Fruit fly (Drosophila melanogaster) whole organism, embryonic: ENCODE measurements around the gene CG6168.

ENCODE experiments used
- Adf1 ChIP-seq: fragments of 200-800 bp; sonication (Bioruptor generic); IDR thresholded peaks from 2 replicates; pipeline ENCODE4 v1.3.6; 2022; ENCODE audit warnings: missing biosample characterization, missing genetic modification characterization
- CG10274 ChIP-seq: fragments of 200-800 bp; sonication (Bioruptor generic); optimal IDR thresholded peaks from 3 replicates; lab custom pipeline; 2017; ENCODE audit warnings: missing biosample characterization, mild to moderate bottlenecking, missing genetic modification characterization
- CG10366 ChIP-seq: fragments of 200-800 bp; sonication (Bioruptor generic); IDR thresholded peaks from 2 replicates; pipeline ENCODE4 v1.3.6; 2022; ENCODE audit warnings: missing biosample characterization, missing genetic modification characterization
- CG10431 ChIP-seq: fragments of 200-800 bp; sonication (Bioruptor generic); optimal IDR thresholded peaks from 3 replicates; lab custom pipeline; 2018; ENCODE audit warnings: missing biosample characterization, mild to moderate bottlenecking, missing genetic modification characterization
- CG10654 ChIP-seq: fragments of 200-800 bp; sonication (Bioruptor generic); optimal IDR thresholded peaks from 2 replicates; lab custom pipeline; 2016; ENCODE audit warnings: missing biosample characterization, missing genetic modification characterization
- CG12391 ChIP-seq: fragments of 200-800 bp; sonication (Bioruptor generic); optimal IDR thresholded peaks from 3 replicates; lab custom pipeline; 2018; ENCODE audit warnings: missing biosample characterization, mild to moderate bottlenecking, missing genetic modification characterization, moderate library complexity
- CG15011 ChIP-seq: fragments of 200-800 bp; sonication (Bioruptor generic); optimal IDR thresholded peaks from 3 replicates; lab custom pipeline; 2018; ENCODE audit warnings: missing biosample characterization, mild to moderate bottlenecking, missing genetic modification characterization
- CG17829 ChIP-seq: fragments of 200-800 bp; optimal IDR thresholded peaks from 2 replicates; lab custom pipeline; 2019; ENCODE audit warnings: missing biosample characterization, mild to moderate bottlenecking, missing genetic modification characterization, moderate library complexity
- CG18262 ChIP-seq: fragments of 200-800 bp; optimal IDR thresholded peaks from 3 replicates; lab custom pipeline; 2019; ENCODE audit warnings: missing biosample characterization, mild to moderate bottlenecking, missing genetic modification characterization, moderate library complexity
- CG18619 ChIP-seq: fragments of 200-800 bp; sonication (Bioruptor generic); optimal IDR thresholded peaks from 3 replicates; lab custom pipeline; 2017; ENCODE audit warnings: missing biosample characterization, mild to moderate bottlenecking, missing genetic modification characterization
- CG32772 ChIP-seq: fragments of 200-800 bp; sonication (Bioruptor generic); IDR thresholded peaks from 2 replicates; pipeline ENCODE4 v1.3.6; 2022; ENCODE audit warnings: missing biosample characterization, missing genetic modification characterization
- CG4360 ChIP-seq: fragments of 200-800 bp; sonication (Bioruptor generic); IDR thresholded peaks from 2 replicates; pipeline ENCODE4 v1.3.6; 2022; ENCODE audit warnings: missing biosample characterization, missing genetic modification characterization
- CG4707 ChIP-seq: fragments of 200-800 bp; sonication (Bioruptor generic); optimal IDR thresholded peaks from 2 replicates; lab custom pipeline; 2018; ENCODE audit warnings: missing biosample characterization, mild to moderate bottlenecking, missing genetic modification characterization, moderate library complexity
- CG6254 ChIP-seq: fragments of 200-800 bp; sonication (Bioruptor generic); optimal IDR thresholded peaks from 3 replicates; lab custom pipeline; 2017; ENCODE audit warnings: mild to moderate bottlenecking, missing biosample characterization, missing genetic modification reagents, missing genetic modification characterization
- CG6854 ChIP-seq: fragments of 200-800 bp; sonication (Bioruptor generic); optimal IDR thresholded peaks from 3 replicates; lab custom pipeline; 2017; ENCODE audit warnings: missing biosample characterization, mild to moderate bottlenecking, missing genetic modification characterization
- CG7372 ChIP-seq: fragments of 200-800 bp; sonication (Bioruptor generic); IDR thresholded peaks from 2 replicates; pipeline ENCODE4 v1.3.6; 2022; ENCODE audit warnings: missing biosample characterization, missing genetic modification characterization
- CG8281 ChIP-seq: fragments of 200-800 bp; sonication (Bioruptor generic); optimal IDR thresholded peaks from 2 replicates; lab custom pipeline; 2018; ENCODE audit warnings: missing biosample characterization, mild to moderate bottlenecking, missing genetic modification characterization, moderate library complexity
- Dfd ChIP-seq, 2 experiments: fragments of >200 bp; optimal IDR thresholded peaks; 2 replicates each; lab custom pipeline; 2017; ENCODE audit warnings: missing biosample characterization in 2 of 2, missing genetic modification characterization in 2 of 2
- Drgx ChIP-seq: fragments of 200-800 bp; sonication (Bioruptor generic); IDR thresholded peaks from 2 replicates; pipeline ENCODE4 v1.3.6; 2022; ENCODE audit warnings: missing biosample characterization, missing genetic modification characterization
- Fer2 ChIP-seq: fragments of 200-800 bp; sonication (Bioruptor generic); optimal IDR thresholded peaks from 2 replicates; lab custom pipeline; 2018; ENCODE audit warnings: missing biosample characterization, mild to moderate bottlenecking, missing genetic modification characterization, moderate library complexity
- HmgZ ChIP-seq: fragments of 200-800 bp; sonication (Bioruptor generic); optimal IDR thresholded peaks from 2 replicates; lab custom pipeline; 2018; ENCODE audit warnings: missing biosample characterization, mild to moderate bottlenecking, missing genetic modification characterization
- MBD-R2 ChIP-seq: fragments of 200-800 bp; sonication (Bioruptor generic); IDR thresholded peaks from 2 replicates; pipeline ENCODE4 v1.3.6; 2022; ENCODE audit warnings: missing biosample characterization, missing genetic modification characterization
- Med ChIP-seq: fragments of 200-800 bp; sonication (Bioruptor generic); peaks from one replicate; lab custom pipeline; 2016; ENCODE audit warnings: missing biosample characterization, missing genetic modification characterization, mild to moderate bottlenecking, inconsistent platforms, moderate library complexity
- ac ChIP-seq: fragments of 200-800 bp; sonication (Bioruptor generic); optimal IDR thresholded peaks from 3 replicates; lab custom pipeline; 2017; ENCODE audit warnings: missing biosample characterization, mild to moderate bottlenecking, missing genetic modification characterization
- bsh ChIP-seq, 2 experiments: fragments of 200-800 bp; sonication (Bioruptor generic); optimal IDR thresholded peaks; 2 replicates each; lab custom pipeline; 2017 to 2018; ENCODE audit warnings: mild to moderate bottlenecking in 2 of 2, missing biosample characterization in 2 of 2, missing genetic modification characterization in 2 of 2, moderate library complexity in 1 of 2
- cg ChIP-seq: fragments of 200-800 bp; sonication (Bioruptor generic); optimal IDR thresholded peaks from 3 replicates; lab custom pipeline; 2019; ENCODE audit warnings: missing biosample characterization, mild to moderate bottlenecking, missing genetic modification characterization, moderate library complexity
- chinmo ChIP-seq: fragments of 200-800 bp; sonication (Bioruptor generic); IDR thresholded peaks from 4 replicates; pipeline ENCODE4 v1.3.6; 2022; ENCODE audit warnings: missing biosample characterization, missing genetic modification characterization; ENCODE audit not compliant: partially characterized antibody
- corto ChIP-seq: fragments of 200-800 bp; sonication (Bioruptor generic); optimal IDR thresholded peaks from 2 replicates; lab custom pipeline; 2016; ENCODE audit warnings: missing biosample characterization, mild to moderate bottlenecking, missing genetic modification characterization, moderate library complexity
- crol ChIP-seq: fragments of 200-800 bp; sonication (Bioruptor generic); IDR thresholded peaks from 2 replicates; pipeline ENCODE4 v1.3.6; 2022; ENCODE audit warnings: missing biosample characterization, missing genetic modification characterization
- dysf ChIP-seq: fragments of 200-800 bp; sonication (Bioruptor generic); IDR thresholded peaks from 3 replicates; pipeline ENCODE4 v1.3.6; 2022; ENCODE audit warnings: missing biosample characterization, missing genetic modification characterization
- eve ChIP-seq, 2 experiments: fragments of >200 bp; optimal IDR thresholded peaks; 2 replicates each; lab custom pipeline; 2017; ENCODE audit warnings: missing biosample characterization in 2 of 2, missing genetic modification characterization in 2 of 2
- fd96Cb ChIP-seq: fragments of 200-800 bp; sonication (Bioruptor generic); optimal IDR thresholded peaks from 2 replicates; lab custom pipeline; 2018; ENCODE audit warnings: missing biosample characterization, mild to moderate bottlenecking, missing genetic modification characterization, moderate library complexity
- fru ChIP-seq: fragments of >200 bp; optimal IDR thresholded peaks from 2 replicates; lab custom pipeline; 2017
- grn ChIP-seq: fragments of 200-800 bp; sonication (Bioruptor generic); optimal IDR thresholded peaks from 3 replicates; lab custom pipeline; 2017; ENCODE audit warnings: missing biosample characterization, missing genetic modification characterization
- hkb ChIP-seq, 2 experiments: fragments of 200-800 bp in 1 of 2; fragments of >200 bp in 1 of 2; sonication (Bioruptor generic) in 1 of 2; IDR thresholded peaks in 1 of 2; optimal IDR thresholded peaks in 1 of 2; 2 replicates each; pipeline versions ENCODE4 v1.3.6 to Lab custom; 2017 to 2022; ENCODE audit warnings: missing biosample characterization in 1 of 2, missing genetic modification characterization in 1 of 2
- ind ChIP-seq: fragments of 200-800 bp; sonication (Bioruptor generic); optimal IDR thresholded peaks from 3 replicates; lab custom pipeline; 2016; ENCODE audit warnings: missing biosample characterization, missing genetic modification characterization
- kni ChIP-seq: fragments of 200-800 bp; sonication (Bioruptor generic); optimal IDR thresholded peaks from 3 replicates; lab custom pipeline; 2017; ENCODE audit warnings: mild to moderate bottlenecking, missing biosample characterization, missing genetic modification reagents, missing genetic modification characterization
- lbe ChIP-seq: fragments of 200-800 bp; sonication (Bioruptor generic); optimal IDR thresholded peaks from 2 replicates; lab custom pipeline; 2016; ENCODE audit warnings: missing biosample characterization, mild to moderate bottlenecking, missing genetic modification characterization
- mld ChIP-seq: fragments of 200-800 bp; sonication (Bioruptor generic); IDR thresholded peaks from 3 replicates; pipeline ENCODE4 v1.3.6; 2022; ENCODE audit warnings: missing biosample characterization, missing genetic modification characterization; ENCODE audit not compliant: partially characterized antibody
- nom ChIP-seq: fragments of 200-800 bp; sonication (Bioruptor generic); optimal IDR thresholded peaks from 2 replicates; lab custom pipeline; 2017; ENCODE audit warnings: missing biosample characterization, missing genetic modification characterization, mild to moderate bottlenecking, moderate library complexity, missing genetic modification reagents
- oc ChIP-seq: fragments of 200-800 bp; sonication (Bioruptor generic); optimal IDR thresholded peaks from 2 replicates; lab custom pipeline; 2018; ENCODE audit warnings: missing biosample characterization, mild to moderate bottlenecking, missing genetic modification characterization, moderate library complexity
- psq ChIP-seq: fragments of 200-800 bp; sonication (Bioruptor generic); optimal IDR thresholded peaks from 2 replicates; lab custom pipeline; 2017; ENCODE audit warnings: missing biosample characterization, missing genetic modification characterization
- pum ChIP-seq: fragments of 200-800 bp; sonication (Bioruptor generic); optimal IDR thresholded peaks from 2 replicates; lab custom pipeline; 2016; ENCODE audit warnings: missing biosample characterization, missing genetic modification characterization
- rib ChIP-seq: fragments of 200-800 bp; sonication (Bioruptor generic); IDR thresholded peaks from 2 replicates; pipeline ENCODE4 v1.3.6; 2022; ENCODE audit warnings: missing biosample characterization, missing genetic modification characterization
- sens ChIP-seq: fragments of 200-800 bp; sonication (Bioruptor generic); peaks from one replicate; lab custom pipeline; 2016; ENCODE audit warnings: missing biosample characterization, missing genetic modification characterization
- sob ChIP-seq: fragments of 200-800 bp; sonication (Bioruptor generic); IDR thresholded peaks from 2 replicates; pipeline ENCODE4 v1.3.6; 2022; ENCODE audit warnings: missing biosample characterization, missing genetic modification characterization
- sqz ChIP-seq: fragments of 200-800 bp; sonication (Bioruptor generic); optimal IDR thresholded peaks from 3 replicates; lab custom pipeline; 2018; ENCODE audit warnings: missing biosample characterization, mild to moderate bottlenecking, missing genetic modification characterization
- ttk ChIP-seq: fragments of 200-800 bp; sonication (Bioruptor generic); IDR thresholded peaks from 2 replicates; pipeline ENCODE4 v2.1.2; 2022; ENCODE audit warnings: missing biosample characterization, missing genetic modification characterization
- twi ChIP-seq: fragments of 200-800 bp; optimal IDR thresholded peaks from 2 replicates; lab custom pipeline; 2019; ENCODE audit warnings: missing biosample characterization, mild to moderate bottlenecking, missing genetic modification characterization, moderate library complexity

Gene CG6168

DNA sequence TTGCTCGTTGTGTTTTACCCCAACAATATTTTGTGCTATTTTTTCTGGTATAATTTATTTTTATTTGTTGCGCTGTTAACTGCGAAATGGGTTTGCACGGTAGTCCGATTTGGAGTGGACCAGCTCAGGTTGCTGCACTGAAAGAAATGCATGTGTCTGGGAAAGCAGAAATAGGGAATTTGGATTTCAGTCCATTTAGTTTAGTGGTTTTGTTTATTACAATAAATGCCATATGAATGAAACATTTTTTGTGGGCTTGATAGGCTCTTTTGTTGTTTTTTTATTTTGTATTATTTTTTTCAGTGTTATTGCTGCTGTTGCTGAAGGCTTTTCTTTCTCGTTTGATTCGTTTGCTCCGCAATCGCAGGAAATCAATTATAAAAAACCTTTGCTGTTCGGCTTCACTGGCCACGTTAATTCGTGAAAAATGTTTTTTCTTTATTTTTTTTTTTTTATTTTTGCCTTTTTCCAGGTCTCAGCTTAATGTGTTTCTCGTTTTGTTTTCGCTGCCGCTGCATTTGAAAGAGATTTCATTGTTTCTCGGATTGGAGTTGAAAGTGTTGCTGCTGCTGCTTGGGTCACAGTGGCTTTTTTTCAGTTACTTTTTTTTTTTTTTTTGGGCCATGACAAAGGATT lies 4.3 kb upstream of the CG6168 start (continued):
- TF ChIP-seq CG17829 (tag; lab: Kevin White, UChicago) (peak; percentile 81), CG6854 (peak; percentile 17), CG18262 (tag; lab: Kevin White, UChicago) (peak; percentile 85), Fer2 (tag; lab: Kevin White, UChicago) (peak; percentile 23), MBD-R2 (no peak), CG10366 (GFP tag; lab: Robert Waterston, UW) (peak; percentile 81), fd96Cb (tag; lab: Kevin White, UChicago) (peak; percentile 81), CG18619 (GFP tag; lab: Kevin White, UChicago) (peak; percentile 43), ac (GFP tag; lab: Kevin White, UChicago) (peak; percentile 71), pum (peak; percentile 66), CG15011 (GFP tag; lab: Kevin White, UChicago) (peak; percentile 51), Adf1 (GFP tag; lab: Robert Waterston, UW) (no peak), CG10431 (no peak), mld (no peak), psq (GFP tag; lab: Kevin White, UChicago) (no peak), ttk (GFP tag; lab: Robert Waterston, UW) (peak; percentile 73)
- TF ChIP-seq, all 482 proteins: peak for 346

DNA sequence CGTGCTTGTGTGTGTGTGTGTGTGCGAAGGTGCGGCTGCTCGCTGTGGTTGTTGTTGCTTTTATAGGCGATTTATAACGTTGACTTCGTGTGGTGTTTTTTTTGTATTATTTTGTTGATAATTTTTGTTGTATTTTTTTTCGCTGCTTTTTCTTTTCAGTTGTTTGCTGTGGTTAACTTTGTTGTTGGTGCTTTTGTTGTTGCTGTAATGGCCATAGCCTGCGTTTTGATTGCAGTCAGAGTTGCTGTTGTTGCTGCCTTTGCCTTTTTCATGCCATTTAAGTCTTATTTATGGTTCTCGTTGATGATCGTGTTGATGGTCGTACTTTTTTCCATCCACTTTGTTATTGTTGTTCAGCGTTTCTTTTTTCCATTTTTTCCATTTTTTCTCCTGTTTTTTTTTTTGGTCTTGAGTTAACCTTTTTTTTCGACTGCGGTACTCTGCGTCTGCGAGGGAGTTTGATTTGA lies 3.1 kb upstream of the CG6168 start:
- TF ChIP-seq CG4707 (GFP tag; lab: Kevin White, UChicago) (no peak), grn (GFP tag; lab: Kevin White, UChicago) (peak; percentile 16), bsh (GFP tag; optimal IDR thresholded peaks at IDR 0.05; lab: Kevin White, UChicago) (peak in 1 of 2 experiments; percentile 85), kni (GFP tag; lab: Kevin White, UChicago) (peak; percentile 56), lbe (GFP tag; lab: Kevin White, UChicago) (peak; percentile 49), hkb (optimal IDR thresholded peaks at IDR 0.05; lab: Kevin White, UChicago) (no peak), hkb (GFP tag; IDR thresholded peaks at IDR 0.05; lab: Robert Waterston, UW) (no peak), corto (peak; percentile 62), rib (GFP tag; lab: Robert Waterston, UW) (0 out of 2 replicates have a peak, but pooled peaks have one; percentile 11), oc (tag; lab: Kevin White, UChicago) (peak; percentile 18), Med (GFP tag; lab: Kevin White, UChicago) (peak; percentile 41), fru (lab: Kevin White, UChicago) (no peak), cg (peak; percentile 65), CG4360 (peak; percentile 98), CG12391 (tag; lab: Kevin White, UChicago) (no peak), Drgx (peak; percentile 73), HmgZ (tag; lab: Kevin White, UChicago) (no peak), twi (tag; lab: Kevin White, UChicago) (no peak), chinmo (GFP tag; lab: Robert Waterston, UW) (0 out of 4 replicates have a peak, but pooled peaks have one; percentile 56), CG8281 (no peak), sens (GFP tag; lab: Kevin White, UChicago) (peak; percentile 70), dysf (GFP tag; lab: Robert Waterston, UW) (0 out of 3 replicates have a peak, but pooled peaks have one; percentile 33), crol (GFP tag; lab: Robert Waterston, UW) (peak; percentile 29; the same call in 1 of the 2 replicates), CG32772 (GFP tag; lab: Robert Waterston, UW) (peak; percentile 57; the same call in 1 of the 2 replicates), ind (GFP tag; lab: Kevin White, UChicago) (no peak), CG10654 (GFP tag; lab: Kevin White, UChicago) (no peak), nom (peak; percentile 97), Dfd (GFP tag; optimal IDR thresholded peaks at IDR 0.05; lab: Kevin White, UChicago) (peak in 1 of 2 experiments; percentile 9), eve (GFP tag; optimal IDR thresholded peaks at IDR 0.05; lab: Kevin White, UChicago) (peak in 1 of 2 experiments; percentile 20), CG7372 (GFP tag; lab: Robert Waterston, UW) (no peak), sob (GFP tag; lab: Robert Waterston, UW) (peak; percentile 6; the same call in 1 of the 2 replicates), CG10274 (GFP tag; lab: Kevin White, UChicago) (no peak), sqz (GFP tag; lab: Kevin White, UChicago) (peak; percentile 96), CG6254 (GFP tag; lab: Kevin White, UChicago) (peak; percentile 33)
- TF ChIP-seq, all 482 proteins: peak for 22
